Fruit fly (Drosophila melanogaster) whole organism, prepupa: ENCODE measurements around the gene CkIalpha.

Experiments used
- Blimp-1 ChIP-seq: fragments of 200-800 bp; sonication (Bioruptor generic); optimal IDR thresholded peaks from 3 replicates; lab custom pipeline; 2017; ENCODE audit warnings: missing biosample characterization, missing genetic modification characterization, mild to moderate bottlenecking, moderate library complexity, missing genetic modification reagents
- CG10669 ChIP-seq: fragments of 200-800 bp; sonication (Bioruptor generic); optimal IDR thresholded peaks from 3 replicates; lab custom pipeline; 2018; ENCODE audit warnings: missing biosample characterization, mild to moderate bottlenecking, missing genetic modification characterization, moderate library complexity
- CG11762 ChIP-seq: fragments of 200-800 bp; sonication (Bioruptor generic); optimal IDR thresholded peaks from 3 replicates; lab custom pipeline; 2016; ENCODE audit warnings: missing biosample characterization, missing genetic modification characterization; ENCODE audit not compliant: insufficient read depth
- CG11902 ChIP-seq: fragments of 200-800 bp; sonication (Bioruptor generic); optimal IDR thresholded peaks from 3 replicates; lab custom pipeline; 2016; ENCODE audit warnings: missing biosample characterization, missing genetic modification characterization
- CG1621 ChIP-seq: fragments of 200-800 bp; sonication (Bioruptor generic); optimal IDR thresholded peaks from 3 replicates; lab custom pipeline; 2018; ENCODE audit warnings: missing biosample characterization, mild to moderate bottlenecking, missing genetic modification characterization
- CG16779 ChIP-seq: fragments of 200-800 bp; sonication (Bioruptor generic); optimal IDR thresholded peaks from 3 replicates; lab custom pipeline; 2017; ENCODE audit warnings: missing biosample characterization, mild to moderate bottlenecking, missing genetic modification characterization
- CG3032 ChIP-seq: fragments of 200-800 bp; optimal IDR thresholded peaks from 2 replicates; lab custom pipeline; 2019; ENCODE audit warnings: missing biosample characterization, mild to moderate bottlenecking, missing genetic modification characterization, moderate library complexity
- CG31627 ChIP-seq: fragments of 200-800 bp; sonication (Bioruptor generic); optimal IDR thresholded peaks from 3 replicates; lab custom pipeline; 2016; ENCODE audit warnings: missing biosample characterization, missing genetic modification characterization
- CG32006 ChIP-seq: fragments of 200-800 bp; sonication (Bioruptor generic); optimal IDR thresholded peaks from 3 replicates; lab custom pipeline; 2017; ENCODE audit warnings: missing biosample characterization, mild to moderate bottlenecking, missing genetic modification characterization
- CG3919 ChIP-seq: fragments of 200-800 bp; sonication (Bioruptor generic); optimal IDR thresholded peaks from 3 replicates; lab custom pipeline; 2016; ENCODE audit warnings: missing biosample characterization, missing genetic modification characterization
- CG6163 ChIP-seq: fragments of 200-800 bp; sonication (Bioruptor generic); IDR thresholded peaks from 3 replicates; pipeline ENCODE4 v1.3.6; 2022; ENCODE audit warnings: missing biosample characterization, missing genetic modification characterization
- CG6792 ChIP-seq: fragments of 200-800 bp; sonication (Bioruptor generic); optimal IDR thresholded peaks from 3 replicates; lab custom pipeline; 2016; ENCODE audit warnings: missing biosample characterization, missing genetic modification characterization
- CG8319 ChIP-seq: fragments of 200-800 bp; sonication (Bioruptor generic); optimal IDR thresholded peaks from 3 replicates; lab custom pipeline; 2016; ENCODE audit warnings: missing biosample characterization, missing genetic modification characterization
- CG8632 ChIP-seq: fragments of 200-800 bp; sonication (Bioruptor generic); optimal IDR thresholded peaks from 3 replicates; lab custom pipeline; 2016; ENCODE audit warnings: missing biosample characterization, missing genetic modification characterization
- CG9139 ChIP-seq: fragments of 200-800 bp; sonication (Bioruptor generic); optimal IDR thresholded peaks from 3 replicates; lab custom pipeline; 2017; ENCODE audit warnings: missing biosample characterization, mild to moderate bottlenecking, missing genetic modification characterization
- Eip78C ChIP-seq: fragments of 200-800 bp; sonication (Bioruptor generic); peaks from one replicate; lab custom pipeline; 2016; ENCODE audit warnings: missing biosample characterization, missing genetic modification characterization
- Ets96B ChIP-seq: fragments of 200-800 bp; optimal IDR thresholded peaks from 2 replicates; lab custom pipeline; 2019; ENCODE audit warnings: missing biosample characterization, mild to moderate bottlenecking, missing genetic modification characterization, moderate library complexity
- Gug ChIP-seq: fragments of 200-800 bp; sonication (Bioruptor generic); IDR thresholded peaks from 2 replicates; pipeline ENCODE4 v1.3.6; 2022; ENCODE audit warnings: missing biosample characterization, missing genetic modification characterization
- Lpt ChIP-seq: fragments of 200-800 bp; sonication (Bioruptor generic); optimal IDR thresholded peaks from 3 replicates; lab custom pipeline; 2016; ENCODE audit warnings: missing biosample characterization, missing genetic modification characterization
- Met ChIP-seq: fragments of 200-800 bp; sonication (Bioruptor generic); optimal IDR thresholded peaks from 3 replicates; lab custom pipeline; 2016; ENCODE audit warnings: missing biosample characterization, missing genetic modification characterization
- OdsH ChIP-seq: fragments of 200-800 bp; sonication (Bioruptor generic); optimal IDR thresholded peaks from 3 replicates; lab custom pipeline; 2016; ENCODE audit warnings: missing biosample characterization, missing genetic modification characterization
- Smox ChIP-seq: fragments of 200-800 bp; sonication (Bioruptor generic); optimal IDR thresholded peaks from 3 replicates; lab custom pipeline; 2016; ENCODE audit warnings: missing biosample characterization, missing genetic modification characterization
- acj6 ChIP-seq: fragments of 200-800 bp; sonication (Bioruptor generic); optimal IDR thresholded peaks from 3 replicates; lab custom pipeline; 2016; ENCODE audit warnings: missing biosample characterization, missing genetic modification characterization
- cyc ChIP-seq: fragments of 200-800 bp; sonication (Bioruptor generic); optimal IDR thresholded peaks from 3 replicates; lab custom pipeline; 2016; ENCODE audit warnings: missing biosample characterization, missing genetic modification characterization
- dac ChIP-seq: fragments of 200-800 bp; sonication (Bioruptor generic); optimal IDR thresholded peaks from 2 replicates; lab custom pipeline; 2017; ENCODE audit warnings: missing biosample characterization, mild to moderate bottlenecking, missing genetic modification characterization
- dsx ChIP-seq: fragments of 200-800 bp; optimal IDR thresholded peaks from 3 replicates; lab custom pipeline; 2019; ENCODE audit warnings: missing biosample characterization, mild to moderate bottlenecking, missing genetic modification characterization, moderate library complexity; ENCODE audit not compliant: poor library complexity, severe bottlenecking
- eg ChIP-seq: fragments of 200-800 bp; sonication (Bioruptor generic); IDR thresholded peaks from 3 replicates; pipeline ENCODE4 v1.3.6; 2022; ENCODE audit warnings: missing biosample characterization, missing genetic modification characterization
- fd85E ChIP-seq: fragments of 200-800 bp; sonication (Bioruptor generic); optimal IDR thresholded peaks from 3 replicates; lab custom pipeline; 2016; ENCODE audit warnings: missing biosample characterization, missing genetic modification characterization
- fkh ChIP-seq: fragments of 200-800 bp; sonication (Bioruptor generic); optimal IDR thresholded peaks from 3 replicates; lab custom pipeline; 2017; ENCODE audit warnings: missing biosample characterization, mild to moderate bottlenecking, missing genetic modification characterization, moderate library complexity
- lz ChIP-seq: fragments of 200-800 bp; sonication (Bioruptor generic); optimal IDR thresholded peaks from 3 replicates; lab custom pipeline; 2016; ENCODE audit warnings: missing biosample characterization, missing genetic modification characterization
- net ChIP-seq: fragments of 200-800 bp; sonication (Bioruptor generic); optimal IDR thresholded peaks from 3 replicates; lab custom pipeline; 2016; ENCODE audit warnings: missing biosample characterization, missing genetic modification characterization
- salr ChIP-seq, 2 experiments: fragments of 200-800 bp; sonication (Bioruptor generic); optimal IDR thresholded peaks; 3 replicates each; lab custom pipeline; 2016 to 2018; ENCODE audit warnings: missing biosample characterization in 2 of 2, missing genetic modification characterization in 2 of 2, mild to moderate bottlenecking in 1 of 2
- spab ChIP-seq: fragments of 200-800 bp; sonication (Bioruptor generic); optimal IDR thresholded peaks from 2 replicates; lab custom pipeline; 2017; ENCODE audit warnings: missing biosample characterization, mild to moderate bottlenecking, missing genetic modification characterization, missing genetic modification reagents
- ss ChIP-seq, 2 experiments: fragments of 200-800 bp; sonication (Bioruptor generic); optimal IDR thresholded peaks; 2 replicates in 1 of 2; 3 replicates in 1 of 2; lab custom pipeline; 2017 to 2018; ENCODE audit warnings: mild to moderate bottlenecking in 2 of 2, missing biosample characterization in 2 of 2, missing genetic modification characterization in 2 of 2, moderate library complexity in 1 of 2

CkIalpha gene

DNA sequence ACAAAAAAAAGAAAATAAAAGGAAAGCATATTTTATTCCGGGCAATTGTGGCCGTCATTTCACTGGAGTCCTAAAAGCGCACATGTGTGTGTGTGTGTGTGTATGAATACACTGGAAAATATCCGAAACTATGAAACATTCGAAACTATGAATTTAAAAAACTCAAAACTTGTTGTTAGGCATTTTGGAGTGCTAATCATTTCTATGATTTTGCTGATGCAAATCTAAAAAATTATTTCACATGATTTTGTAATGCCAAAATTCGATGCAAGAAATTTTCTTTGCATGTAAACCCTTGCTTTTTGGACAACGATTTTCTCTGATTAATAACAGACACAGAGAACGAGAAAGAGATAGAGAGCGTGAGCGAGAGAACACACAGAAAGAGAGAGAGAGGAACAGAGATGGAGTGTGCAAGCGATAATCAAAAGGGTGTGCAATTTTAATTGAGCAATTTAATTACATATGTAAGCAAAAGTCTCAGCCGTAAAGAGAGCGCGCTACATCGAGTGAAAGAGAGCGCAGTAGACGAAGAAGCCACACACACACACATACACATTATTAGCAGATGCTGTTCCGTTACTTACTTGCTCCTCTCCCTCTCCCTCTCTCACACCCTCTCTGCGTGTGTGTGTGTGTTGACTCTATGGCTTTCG is 45.8 kb downstream of the CkIalpha start (continued):
- TF ChIP-seq CG16779 (peak; percentile 27), Gug (GFP tag; lab: Robert Waterston, UW) (0 out of 2 replicates have a peak, but pooled peaks have one; percentile 34), fd85E (GFP tag; lab: Kevin White, UChicago) (no peak), spab (GFP tag; lab: Kevin White, UChicago) (peak; percentile 54), Blimp-1 (GFP tag; lab: Kevin White, UChicago) (peak; percentile 24), CG6792 (GFP tag; lab: Kevin White, UChicago) (peak; percentile 69), net (GFP tag; lab: Kevin White, UChicago) (peak; percentile 43), CG6163 (GFP tag; lab: Robert Waterston, UW) (peak; percentile 83), Lpt (GFP tag; lab: Kevin White, UChicago) (no peak), CG3032 (tag; lab: Kevin White, UChicago) (peak; percentile 70), CG8319 (GFP tag; lab: Kevin White, UChicago) (peak; percentile 35), CG11762 (GFP tag; lab: Kevin White, UChicago) (peak; percentile 17), Eip78C (GFP tag; lab: Kevin White, UChicago) (peak; percentile 94), lz (peak; percentile 57), cyc (GFP tag; lab: Kevin White, UChicago) (peak; percentile 55), Smox (GFP tag; lab: Kevin White, UChicago) (peak; percentile 54), acj6 (GFP tag; lab: Kevin White, UChicago) (peak; percentile 61), CG8632 (GFP tag; lab: Kevin White, UChicago) (peak; percentile 62), fkh (no peak), CG9139 (GFP tag; lab: Kevin White, UChicago) (peak; percentile 41), OdsH (peak; percentile 57), CG10669 (GFP tag; lab: Kevin White, UChicago) (peak; percentile 70), CG32006 (GFP tag; lab: Kevin White, UChicago) (peak; percentile 42), eg (GFP tag; lab: Robert Waterston, UW) (peak; percentile 47; the same call in 1 of the 3 replicates), CG11902 (GFP tag; lab: Kevin White, UChicago) (peak; percentile 16), dac (GFP tag; lab: Kevin White, UChicago) (no peak), Met (GFP tag; lab: Kevin White, UChicago) (peak; percentile 75), CG3919 (peak; percentile 62), CG31627 (peak; percentile 64)

dm6 chrX:12705554-12705953 is 52.1 kb downstream of the CkIalpha start, which contains the start of gene CG15725:
TSS of gene CG15725 (plus strand) at chrX:12705854.
- TF ChIP-seq Blimp-1 (GFP tag; lab: Kevin White, UChicago) (no peak), Lpt (GFP tag; lab: Kevin White, UChicago) (no peak), ss (GFP tag; optimal IDR thresholded peaks at IDR 0.05; lab: Kevin White, UChicago) (no peak), CG1621 (tag; lab: Kevin White, UChicago) (no peak), OdsH (no peak), dsx (GFP tag; lab: Kevin White, UChicago) (no peak), CG32006 (GFP tag; lab: Kevin White, UChicago) (no peak), Ets96B (tag; lab: Kevin White, UChicago) (no peak), salr (GFP tag; optimal IDR thresholded peaks at IDR 0.05; lab: Kevin White, UChicago) (no peak), fd85E (GFP tag; lab: Kevin White, UChicago) (no peak)
